Fruit fly (Drosophila melanogaster) Kc167 (cell line): Measurements from ENCODE around the gene Uch-L5.

ENCODE experiments used
- Sin3A ChIP-seq: fragments of >200 bp; optimal IDR thresholded peaks from 2 replicates; lab custom pipeline; 2018; ENCODE audit warnings: missing external identifiers
- insv ChIP-seq: fragments of >200 bp; optimal IDR thresholded peaks from 3 replicates; lab custom pipeline; 2018; ENCODE audit warnings: missing external identifiers
- ttk ChIP-seq: sonication (Bioruptor generic); optimal IDR thresholded peaks from 2 replicates; lab custom pipeline; 2017; ENCODE audit warnings: missing external identifiers

dm6 chr3L:9430608-9430952, 46.2 kb downstream of the Uch-L5 start:
- no peak for TF ChIP-seq insv (lab: Kevin White, UChicago)
- TF ChIP-seq ttk (lab: Kevin White, UChicago): no peak
- no peak for TF ChIP-seq Sin3A
